Fruit fly (Drosophila melanogaster): Measurements from ENCODE around the gene CG31091.

Gene CG31091

DNA sequence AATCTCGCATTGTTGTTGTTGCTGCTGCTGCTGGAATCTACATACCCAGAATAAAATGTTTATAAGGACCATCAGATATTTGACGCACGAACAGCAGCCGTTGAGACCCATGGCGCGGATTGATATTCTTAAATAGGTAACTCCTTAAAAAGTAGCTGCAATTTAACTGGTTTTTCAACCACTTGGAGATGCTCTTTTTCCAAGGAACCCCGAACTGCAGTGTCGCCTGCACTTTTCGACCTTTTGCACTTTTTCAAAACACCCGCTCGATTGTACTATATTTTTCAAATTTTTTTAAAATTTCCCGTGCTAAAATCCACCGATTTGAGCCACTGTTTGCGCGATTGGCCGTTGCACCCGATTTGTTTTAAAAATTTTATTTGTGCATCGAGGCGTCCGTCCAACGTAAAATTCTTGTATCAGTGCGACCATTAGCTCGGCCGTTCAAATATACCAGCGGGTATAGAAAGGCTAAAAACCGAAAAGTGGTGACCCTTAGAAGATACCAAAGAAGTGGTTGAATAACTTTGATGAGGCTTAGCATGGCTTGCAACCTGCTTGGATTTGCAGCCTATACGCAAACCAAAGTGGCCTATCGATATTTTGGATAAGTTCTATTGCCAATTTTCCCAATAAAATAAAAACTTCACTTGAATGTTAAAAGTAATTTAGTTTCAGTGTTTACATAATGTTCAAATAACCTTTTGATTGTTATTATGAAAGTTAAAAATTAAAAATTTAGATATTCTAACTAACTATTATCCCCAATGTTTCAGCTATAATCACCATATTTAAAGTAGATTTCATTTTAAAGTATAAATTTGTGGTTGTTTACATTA, 18.5 kb upstream of the CG31091 start, which contains the start of gene Tsp96F (continued):
- TF ChIP-seq gsb-n (tag; optimal IDR thresholded peaks at IDR 0.05) (no peak), lilli (GFP tag; optimal IDR thresholded peaks at IDR 0.05) (no peak), CG12155 (GFP tag; optimal IDR thresholded peaks at IDR 0.05) (no peak), CG13296 (GFP tag; optimal IDR thresholded peaks at IDR 0.05) (no peak), E2f1 (GFP tag; IDR thresholded peaks at IDR 0.05) (no peak), pzg (GFP tag; optimal IDR thresholded peaks at IDR 0.05) (peak; percentile 96), CG11695 (GFP tag; IDR thresholded peaks at IDR 0.05) (no peak), BEAF-32 (GFP tag; optimal IDR thresholded peaks at IDR 0.05) (peak; percentile 81), ab (GFP tag; optimal IDR thresholded peaks at IDR 0.05) (no peak), D (optimal IDR thresholded peaks at IDR 0.05) (no peak), D (GFP tag; optimal IDR thresholded peaks at IDR 0.05) (no peak), chm (GFP tag; IDR thresholded peaks at IDR 0.05) (peak; percentile 51; the same call in 1 of the 2 replicates), gro (GFP tag; optimal IDR thresholded peaks at IDR 0.05) (no peak), sisA (GFP tag; IDR thresholded peaks at IDR 0.05) (no peak), dati (GFP tag; IDR thresholded peaks at IDR 0.05) (no peak), CG4617 (GFP tag; optimal IDR thresholded peaks at IDR 0.05; ENCODE audit: borderline replicate concordance) (peak; percentile 6), bcd (GFP tag; optimal IDR thresholded peaks at IDR 0.05) (peak; percentile 6), HHEX (GFP tag; optimal IDR thresholded peaks at IDR 0.05) (no peak), Dp (GFP tag; optimal IDR thresholded peaks at IDR 0.05) (peak; percentile 50), ssp (GFP tag; IDR thresholded peaks at IDR 0.05) (peak; percentile 41), CG34224 (GFP tag; IDR thresholded peaks at IDR 0.05; ENCODE audit: partially characterized antibody) (0 out of 3 replicates have a peak, but pooled peaks have one; percentile 38), jigr1 (GFP tag; IDR thresholded peaks at IDR 0.05) (no peak), GATAe (GFP tag; conservative IDR thresholded peaks at IDR 0.05) (no peak), CG31224 (GFP tag; IDR thresholded peaks at IDR 0.05) (no peak), sna (GFP tag; IDR thresholded peaks at IDR 0.05; ENCODE audit: partially characterized antibody) (0 out of 2 replicates have a peak, but pooled peaks have one; percentile 0), NFAT (GFP tag; IDR thresholded peaks at IDR 0.05) (no peak), Taf1 (GFP tag; IDR thresholded peaks at IDR 0.05) (no peak), sens (GFP tag) (peak; percentile 51), Atf-2 (GFP tag; optimal IDR thresholded peaks at IDR 0.05) (no peak), sc (optimal IDR thresholded peaks at IDR 0.05) (no peak), sc (GFP tag; optimal IDR thresholded peaks at IDR 0.05) (no peak), Ptx1 (GFP tag; IDR thresholded peaks at IDR 0.05) (no peak), CG14441 (GFP tag; IDR thresholded peaks at IDR 0.05) (no peak), CG7987 (GFP tag; optimal IDR thresholded peaks at IDR 0.05) (peak; percentile 4), Pdp1 (GFP tag; optimal IDR thresholded peaks at IDR 0.05) (peak in 1 of 2 experiments; percentile 97), CG10274 (GFP tag; optimal IDR thresholded peaks at IDR 0.05) (no peak), Abd-B (GFP tag; optimal IDR thresholded peaks at IDR 0.05) (peak; percentile 32), croc (GFP tag; conservative IDR thresholded peaks at IDR 0.05) (no peak), CG9797 (GFP tag; optimal IDR thresholded peaks at IDR 0.05) (peak; percentile 87), ttk (GFP tag; IDR thresholded peaks at IDR 0.05) (no peak), Vsx1 (GFP tag; optimal IDR thresholded peaks at IDR 0.05) (no peak), CG8290 (GFP tag; optimal IDR thresholded peaks at IDR 0.05) (no peak), CG8290 (tag; optimal IDR thresholded peaks at IDR 0.05) (peak in 1 of 2 experiments; percentile 81), onecut (GFP tag; IDR thresholded peaks at IDR 0.05) (peak; percentile 27; the same call in 1 of the 2 replicates), CG8944 (GFP tag; optimal IDR thresholded peaks at IDR 0.05) (peak; percentile 0), row (GFP tag; IDR thresholded peaks at IDR 0.05) (peak; percentile 43; the same call in 2 of the 3 replicates), chinmo (GFP tag; IDR thresholded peaks at IDR 0.05; ENCODE audit: partially characterized antibody) (0 out of 4 replicates have a peak, but pooled peaks have one; percentile 41), amos (GFP tag; IDR thresholded peaks at IDR 0.05; ENCODE audit: partially characterized antibody) (peak; percentile 73), E2f2 (GFP tag; IDR thresholded peaks at IDR 0.05) (peak; percentile 41), Rx (GFP tag; IDR thresholded peaks at IDR 0.05) (no peak)
